Fruit fly (Drosophila melanogaster): ENCODE data around the gene Non2.

Gene Non2

DNA sequence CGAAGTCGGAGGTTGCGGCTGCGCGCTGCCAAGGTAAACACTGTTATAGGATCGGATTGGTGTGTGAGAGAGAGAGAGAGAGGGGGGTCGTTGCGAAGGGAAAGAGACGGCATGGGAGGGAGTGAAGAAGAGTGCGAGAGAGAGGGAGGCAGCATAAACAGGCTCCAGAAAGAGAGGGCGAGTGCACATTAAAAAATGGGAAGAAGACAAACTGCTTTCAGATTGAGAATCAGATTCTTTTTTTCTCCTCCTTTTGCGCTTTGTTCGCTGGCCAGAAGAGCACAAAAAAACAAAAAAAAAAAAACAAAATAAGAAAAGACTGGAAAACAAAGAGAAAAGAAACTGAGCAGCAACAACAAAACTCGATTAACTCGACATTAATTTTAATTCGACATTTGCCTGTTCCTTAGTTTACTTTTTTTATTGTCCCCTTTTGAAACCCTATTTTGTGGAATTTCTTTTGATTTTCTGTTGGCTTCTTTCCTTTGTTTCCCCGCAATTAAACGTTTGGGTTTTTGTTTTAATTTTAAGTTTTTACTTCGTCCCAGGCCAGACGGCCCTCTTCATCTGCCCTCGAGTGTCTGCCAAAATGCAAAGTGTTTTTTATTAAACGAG lies 41.6 kb downstream of the Non2 start (continued):
- no peak for TF ChIP-seq Blimp-1 (GFP tag; optimal IDR thresholded peaks at IDR 0.05)
- no peak for TF ChIP-seq CG6276 (GFP tag; optimal IDR thresholded peaks at IDR 0.05)
- peak; percentile 58 for TF ChIP-seq CG10669 (GFP tag; optimal IDR thresholded peaks at IDR 0.05)
- TF ChIP-seq fd85E (GFP tag; optimal IDR thresholded peaks at IDR 0.05) = no peak
- TF ChIP-seq CG6792 (GFP tag; optimal IDR thresholded peaks at IDR 0.05) = peak; percentile 38
- TF ChIP-seq CG32006 (GFP tag; optimal IDR thresholded peaks at IDR 0.05) = peak; percentile 11
- peak; percentile 92 for TF ChIP-seq ss (GFP tag; optimal IDR thresholded peaks at IDR 0.05)
- TF ChIP-seq vri (GFP tag; optimal IDR thresholded peaks at IDR 0.05) = peak; percentile 15

- TF ChIP-seq Eip78C (GFP tag) (peak; percentile 11), CG4318 (GFP tag; optimal IDR thresholded peaks at IDR 0.05) (no peak)
Observed at dm6 chr3L:2809767-2810166, 43.0 kb downstream of the Non2 start.

DNA sequence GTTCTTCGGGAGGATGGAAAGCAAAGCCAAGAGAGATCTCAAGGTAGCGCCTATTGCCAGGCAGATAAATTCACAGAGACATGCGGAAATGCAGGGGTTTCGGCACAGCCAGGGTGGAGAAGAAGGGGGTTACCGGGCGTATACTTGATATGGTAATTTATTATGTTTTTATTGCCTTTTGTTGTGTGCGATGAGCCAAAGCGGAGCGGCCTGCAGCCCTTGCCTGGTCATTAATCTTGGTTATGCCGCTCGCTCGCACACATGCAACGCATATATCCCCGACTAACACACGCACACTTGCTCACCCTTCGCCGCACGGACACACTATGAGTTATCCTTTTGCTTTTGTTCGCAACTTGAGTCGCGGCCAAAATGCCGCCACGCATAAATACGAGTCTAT lies 49.9 kb downstream of the Non2 start:
- TF ChIP-seq Ets21C (GFP tag; optimal IDR thresholded peaks at IDR 0.05) (no peak), CG6163 (GFP tag; IDR thresholded peaks at IDR 0.05) (peak; percentile 52; the same call in 1 of the 3 replicates), Eip78C (GFP tag) (peak; percentile 40), topi (GFP tag; optimal IDR thresholded peaks at IDR 0.05) (no peak)

DNA sequence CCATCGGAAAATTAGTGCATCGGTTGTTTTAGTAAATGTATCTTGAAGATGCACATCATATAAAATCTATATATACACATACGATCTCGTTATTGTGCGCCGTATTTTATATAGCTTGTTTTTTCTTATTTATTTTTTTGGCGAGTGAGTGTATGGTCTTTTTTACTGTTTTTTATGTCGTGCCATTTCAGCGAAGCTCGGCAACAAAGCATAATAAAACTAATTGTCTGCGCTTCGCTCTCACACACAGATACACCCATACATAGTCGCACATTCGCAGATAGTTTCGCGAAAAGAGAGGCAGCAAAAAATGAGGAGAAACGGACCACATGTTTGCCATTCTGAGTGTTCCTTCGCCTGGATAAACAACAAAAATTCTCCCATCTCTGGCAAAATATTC lies 51.1 kb downstream of the Non2 start:
- peak; percentile 36 for TF ChIP-seq Ets96B (tag; optimal IDR thresholded peaks at IDR 0.05)
- peak; percentile 76; the same call in 2 of the 3 replicates for TF ChIP-seq CG8119 (GFP tag; IDR thresholded peaks at IDR 0.05)
- no peak for TF ChIP-seq CG32006 (GFP tag; optimal IDR thresholded peaks at IDR 0.05)
- TF ChIP-seq cyc (GFP tag; optimal IDR thresholded peaks at IDR 0.05) = no peak
- TF ChIP-seq CG6276 (GFP tag; optimal IDR thresholded peaks at IDR 0.05) = peak; percentile 76
- TF ChIP-seq Hr4 (GFP tag; optimal IDR thresholded peaks at IDR 0.05) = no peak
- peak; percentile 30 for TF ChIP-seq spab (GFP tag; optimal IDR thresholded peaks at IDR 0.05)
- TF ChIP-seq CG6854 (GFP tag; optimal IDR thresholded peaks at IDR 0.05) = no peak
- TF ChIP-seq lz (GFP tag; optimal IDR thresholded peaks at IDR 0.05) = no peak
- no peak for TF ChIP-seq CG11294 (GFP tag; IDR thresholded peaks at IDR 0.05)
- no peak for TF ChIP-seq fd85E (GFP tag; optimal IDR thresholded peaks at IDR 0.05)
- peak; percentile 5 for TF ChIP-seq CG3032 (tag; optimal IDR thresholded peaks at IDR 0.05)
- TF ChIP-seq net (GFP tag; optimal IDR thresholded peaks at IDR 0.05) = peak; percentile 47
- TF ChIP-seq topi (GFP tag; optimal IDR thresholded peaks at IDR 0.05) = no peak
- TF ChIP-seq fd59A (GFP tag; optimal IDR thresholded peaks at IDR 0.05) = no peak
- TF ChIP-seq Eip78C (GFP tag) = peak; percentile 70
- no peak for TF ChIP-seq CG10631 (GFP tag; optimal IDR thresholded peaks at IDR 0.05)
- no peak for TF ChIP-seq Sox14 (GFP tag; optimal IDR thresholded peaks at IDR 0.05)
- TF ChIP-seq CG6163 (GFP tag; IDR thresholded peaks at IDR 0.05) = peak; percentile 68; the same call in 2 of the 3 replicates
- peak; percentile 59 to 67 for TF ChIP-seq ss (GFP tag; optimal IDR thresholded peaks at IDR 0.05)
- TF ChIP-seq Sox102F (GFP tag; optimal IDR thresholded peaks at IDR 0.05) = peak; percentile 7
- peak; percentile 50 for TF ChIP-seq CG1621 (tag; optimal IDR thresholded peaks at IDR 0.05)
- no peak for TF ChIP-seq fkh (GFP tag; optimal IDR thresholded peaks at IDR 0.05)
- TF ChIP-seq eg (GFP tag; IDR thresholded peaks at IDR 0.05) = peak; percentile 78; the same call in 2 of the 3 replicates
- peak; percentile 59; the same call in 1 of the 2 replicates for TF ChIP-seq CG15336 (GFP tag; IDR thresholded peaks at IDR 0.05)
- TF ChIP-seq dsx (GFP tag; optimal IDR thresholded peaks at IDR 0.05; ENCODE audit: poor library complexity, severe bottlenecking) = peak; percentile 60
- no peak for TF ChIP-seq esn (GFP tag; optimal IDR thresholded peaks at IDR 0.05)
- no peak for TF ChIP-seq vri (GFP tag; optimal IDR thresholded peaks at IDR 0.05)
- TF ChIP-seq CG6808 (GFP tag; optimal IDR thresholded peaks at IDR 0.05) = peak; percentile 65
- TF ChIP-seq dac (GFP tag; optimal IDR thresholded peaks at IDR 0.05) = no peak
- TF ChIP-seq CG10669 (GFP tag; optimal IDR thresholded peaks at IDR 0.05) = no peak
- TF ChIP-seq pdm3 (GFP tag; optimal IDR thresholded peaks at IDR 0.05) = no peak
- no peak for TF ChIP-seq achi (GFP tag; optimal IDR thresholded peaks at IDR 0.05)
- TF ChIP-seq CG8632 (GFP tag; optimal IDR thresholded peaks at IDR 0.05) = no peak
- no peak for TF ChIP-seq Eip93F (GFP tag; optimal IDR thresholded peaks at IDR 0.05)
- peak; percentile 37 for TF ChIP-seq Lpt (GFP tag; optimal IDR thresholded peaks at IDR 0.05)
- TF ChIP-seq Met (GFP tag; optimal IDR thresholded peaks at IDR 0.05) = no peak
- TF ChIP-seq Ets21C (GFP tag; optimal IDR thresholded peaks at IDR 0.05) = no peak
- peak; percentile 34 for TF ChIP-seq CG9139 (GFP tag; optimal IDR thresholded peaks at IDR 0.05)
- peak; percentile 49 for TF ChIP-seq CG16779 (tag; optimal IDR thresholded peaks at IDR 0.05)
